Worm (Caenorhabditis elegans): ENCODE results near the gene R09D1.14.
A peak's percentile ranks its signal among the peaks of the same experiment; 100 is the strongest.

The R09D1.14 gene

DNA sequence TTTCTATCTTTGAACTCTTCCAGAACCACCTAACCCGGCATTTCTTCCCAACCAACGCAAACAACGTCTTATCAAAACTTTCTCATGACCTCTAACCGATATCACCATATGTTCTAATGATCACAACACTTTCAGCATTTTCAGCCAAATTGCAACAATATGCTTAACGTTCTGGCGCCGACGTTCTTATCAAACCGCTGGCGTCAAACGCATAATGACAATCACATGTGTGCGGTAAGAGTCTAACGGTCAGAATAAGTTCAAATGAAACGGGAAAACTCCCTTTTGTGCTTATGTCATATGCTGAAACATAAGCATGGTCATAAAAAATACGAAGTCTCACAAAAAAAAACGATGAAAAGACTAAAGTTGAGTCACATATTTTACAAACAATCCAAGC is 41.6 kb upstream of the R09D1.14 start (continued):
- TF ChIP-seq let-526 (GFP tag; IDR thresholded peaks at IDR 0.05) (peak; percentile 54; the same call in 1 of the 2 replicates), F52B5.7 (tag; optimal IDR thresholded peaks at IDR 0.05) (no peak), unc-130 (GFP tag; optimal IDR thresholded peaks at IDR 0.05) (no peak), let-607 (tag; optimal IDR thresholded peaks at IDR 0.05) (peak in 1 of 2 experiments; percentile 68), atf-7 (tag; optimal IDR thresholded peaks at IDR 0.05) (peak; percentile 84), nfyb-1 (GFP tag; IDR thresholded peaks at IDR 0.05) (no peak), B0019.2 (GFP tag; conservative IDR thresholded peaks at IDR 0.05) (no peak), lin-54 (GFP tag; optimal IDR thresholded peaks at IDR 0.05) (no peak), attf-6 (GFP tag; IDR thresholded peaks at IDR 0.05) (no peak), akir-1 (GFP tag; optimal IDR thresholded peaks at IDR 0.05) (no peak), F57C9.4 (tag; optimal IDR thresholded peaks at IDR 0.05) (no peak), K11D2.4 (GFP tag; IDR thresholded peaks at IDR 0.05) (no peak), ztf-25 (GFP tag; IDR thresholded peaks at IDR 0.05) (no peak), pha-4 (tag; optimal IDR thresholded peaks at IDR 0.05) (peak; percentile 78), hsf-1 (GFP tag; IDR thresholded peaks at IDR 0.05) (no peak), him-1 (tag; optimal IDR thresholded peaks at IDR 0.05) (no peak), lin-40 (tag; optimal IDR thresholded peaks at IDR 0.05) (peak; percentile 24), ztf-6 (GFP tag; IDR thresholded peaks at IDR 0.05) (no peak), Y56A3A.18 (GFP tag; IDR thresholded peaks at IDR 0.05) (0 out of 2 replicates have a peak, but pooled peaks have one; percentile 14), zfh-2 (GFP tag; conservative IDR thresholded peaks at IDR 0.05) (no peak), efl-1 (GFP tag; optimal IDR thresholded peaks at IDR 0.05) (no peak), nhr-27 (tag; optimal IDR thresholded peaks at IDR 0.05) (no peak), chd-7 (tag; optimal IDR thresholded peaks at IDR 0.05) (peak; percentile 45), lsl-1 (GFP tag; optimal IDR thresholded peaks at IDR 0.05) (no peak), B0336.3 (GFP tag; IDR thresholded peaks at IDR 0.05) (peak; percentile 59), sptf-2 (GFP tag; optimal IDR thresholded peaks at IDR 0.05) (no peak), pbrm-1 (GFP tag; IDR thresholded peaks at IDR 0.05) (0 out of 2 replicates have a peak, but pooled peaks have one; percentile 23), hmg-20 (GFP tag; IDR thresholded peaks at IDR 0.05) (0 out of 2 replicates have a peak, but pooled peaks have one; percentile 22), egl-18 (GFP tag; IDR thresholded peaks at IDR 0.05) (no peak), hlh-26 (GFP tag; conservative IDR thresholded peaks at IDR 0.05) (no peak), madf-8 (GFP tag; conservative IDR thresholded peaks at IDR 0.05) (no peak), F57A8.1 (GFP tag; optimal IDR thresholded peaks at IDR 0.05) (no peak), ceh-27 (GFP tag; optimal IDR thresholded peaks at IDR 0.05) (no peak), Y67H2A.10 (GFP tag; conservative IDR thresholded peaks at IDR 0.05) (no peak), nhr-120 (GFP tag; IDR thresholded peaks at IDR 0.05) (no peak), lir-1 (GFP tag; conservative IDR thresholded peaks at IDR 0.05) (no peak), nhr-80 (tag; optimal IDR thresholded peaks at IDR 0.05) (peak; percentile 95), bed-1 (GFP tag; IDR thresholded peaks at IDR 0.05) (no peak), K12H6.12 (tag; optimal IDR thresholded peaks at IDR 0.05) (no peak), unc-62 (GFP tag; optimal IDR thresholded peaks at IDR 0.05) (no peak), F22D6.2 (tag; optimal IDR thresholded peaks at IDR 0.05) (no peak), ceh-91 (GFP tag; IDR thresholded peaks at IDR 0.05) (no peak), ztf-22 (GFP tag; optimal IDR thresholded peaks at IDR 0.05) (peak; percentile 56), athp-1 (tag; optimal IDR thresholded peaks at IDR 0.05) (no peak), Y53F4B.3 (GFP tag; IDR thresholded peaks at IDR 0.05) (no peak), rec-8 (tag; optimal IDR thresholded peaks at IDR 0.05) (no peak)

All from whole organism, young adult.